Worm (Caenorhabditis elegans): ENCODE data around the gene abu-11.

abu-11 gene

DNA sequence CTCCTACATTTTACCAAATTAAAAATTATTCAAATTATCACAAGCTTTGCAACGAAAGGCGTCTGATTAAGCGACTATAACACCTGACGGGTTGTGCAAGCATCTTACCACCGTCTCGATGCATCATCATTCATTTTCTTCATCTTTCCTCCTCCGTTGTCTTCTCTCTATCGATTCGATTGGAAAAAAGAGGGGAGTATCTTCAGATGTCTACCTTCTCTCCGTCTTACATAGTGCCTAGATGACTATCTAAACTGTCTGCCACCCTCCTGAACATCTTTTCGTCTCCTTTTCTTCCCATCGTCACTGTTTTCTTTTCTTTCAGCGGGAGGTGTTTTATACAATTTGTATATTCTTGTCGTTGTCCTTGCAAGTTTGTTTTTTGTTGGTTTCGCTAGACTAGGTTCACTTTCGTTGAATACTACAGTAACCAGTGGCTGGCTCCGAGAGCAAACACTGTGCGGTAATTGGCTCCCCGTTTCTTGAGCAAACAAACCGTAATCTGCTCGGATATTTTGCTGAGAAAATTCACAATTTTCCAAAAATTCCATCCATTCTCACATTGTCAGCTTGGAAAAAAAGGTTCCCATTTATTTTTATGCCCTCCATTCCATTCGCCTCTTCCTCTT lies 35.0 kb downstream of the abu-11 start (continued):
- TF ChIP-seq cebp-1 (GFP tag; IDR thresholded peaks at IDR 0.05) = no peak
- TF ChIP-seq cebp-1 (tag; optimal IDR thresholded peaks at IDR 0.05) = peak; percentile 16
- no peak for TF ChIP-seq ceh-100 (GFP tag; IDR thresholded peaks at IDR 0.05)

DNA sequence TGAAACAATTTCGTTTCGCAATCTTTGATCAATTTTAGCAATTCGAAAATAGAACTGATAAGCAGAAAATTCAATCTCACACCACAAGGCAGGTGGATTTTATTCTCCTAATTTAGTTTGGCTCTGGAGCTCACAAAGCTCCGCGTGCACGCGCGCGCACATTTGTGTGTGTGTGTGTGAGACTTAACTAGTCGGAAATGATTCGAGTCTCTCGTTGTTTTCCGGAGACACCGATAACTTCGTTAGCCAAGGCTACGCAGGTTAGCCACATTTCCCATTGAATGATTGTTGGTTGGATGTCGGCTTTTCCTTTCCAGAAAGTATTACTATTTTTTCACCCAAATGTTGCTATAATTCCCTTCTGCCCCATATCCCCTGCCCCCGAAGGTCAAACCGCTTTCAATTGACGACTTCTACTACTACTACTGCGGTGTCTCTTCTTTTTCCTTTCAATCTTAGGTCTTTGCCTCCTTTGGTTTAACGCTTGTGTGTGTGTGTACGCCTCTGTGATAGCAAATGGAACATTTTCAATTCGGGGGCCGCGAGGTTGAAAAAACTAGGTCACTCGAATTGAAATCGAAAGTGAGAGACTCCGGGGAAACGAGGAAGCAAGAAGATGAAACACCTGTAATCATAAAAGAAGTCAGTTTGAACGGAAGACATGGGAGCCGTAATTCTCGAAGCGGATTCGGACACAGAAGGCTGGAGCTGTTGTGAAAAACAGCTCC lies 36.2 kb downstream of the abu-11 start:
- no peak for TF ChIP-seq die-1 (tag; optimal IDR thresholded peaks at IDR 0.05)
- no peak for TF ChIP-seq him-1 (tag; optimal IDR thresholded peaks at IDR 0.05)
- peak; percentile 51 for TF ChIP-seq nhr-80 (tag; optimal IDR thresholded peaks at IDR 0.05)
- no peak for TF ChIP-seq tbx-9 (tag; optimal IDR thresholded peaks at IDR 0.05; ENCODE audit: borderline replicate concordance)
- TF ChIP-seq mes-4 (tag; optimal IDR thresholded peaks at IDR 0.05) = no peak

DNA sequence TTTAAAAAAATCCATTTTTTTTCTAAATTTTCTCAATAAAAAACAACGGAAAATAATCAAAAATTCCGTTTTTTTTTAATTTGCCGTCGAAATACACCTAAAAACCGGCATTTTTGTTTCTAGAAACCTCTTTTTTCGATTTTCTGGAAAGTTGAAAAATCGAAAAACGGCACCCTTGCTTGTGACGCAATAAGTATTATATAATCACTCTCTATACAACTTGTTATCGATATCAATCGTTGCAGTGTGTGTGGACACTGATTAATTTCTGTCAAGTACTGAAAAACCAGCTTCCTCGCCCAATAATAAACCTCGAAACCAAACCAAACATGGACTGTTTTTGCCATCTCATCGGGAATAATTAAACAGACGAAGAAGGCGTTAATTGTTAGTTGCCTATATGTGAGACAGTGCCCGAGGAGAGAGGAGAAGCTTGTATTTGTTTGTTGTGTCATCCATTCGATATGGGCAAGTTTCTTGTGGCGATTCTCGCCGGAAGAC lies 37.3 kb downstream of the abu-11 start:
- TF ChIP-seq lir-1 (GFP tag; conservative IDR thresholded peaks at IDR 0.05) (no peak), lin-26 (GFP tag; IDR thresholded peaks at IDR 0.05) (no peak), hrde-1 (tag; optimal IDR thresholded peaks at IDR 0.05; ENCODE audit: borderline replicate concordance) (no peak), bed-2 (GFP tag; IDR thresholded peaks at IDR 0.05) (no peak), nhr-90 (tag; optimal IDR thresholded peaks at IDR 0.05) (no peak), ceh-58 (GFP tag; IDR thresholded peaks at IDR 0.05) (no peak), snpc-1.1 (tag; optimal IDR thresholded peaks at IDR 0.05; ENCODE audit: insufficient read depth) (no peak), atf-7 (tag; optimal IDR thresholded peaks at IDR 0.05) (no peak), ztf-22 (GFP tag; optimal IDR thresholded peaks at IDR 0.05) (no peak), snpc-3.4 (tag; optimal IDR thresholded peaks at IDR 0.05) (no peak), tbx-9 (tag; optimal IDR thresholded peaks at IDR 0.05; ENCODE audit: borderline replicate concordance) (no peak), madf-3 (GFP tag; IDR thresholded peaks at IDR 0.05) (no peak)

DNA sequence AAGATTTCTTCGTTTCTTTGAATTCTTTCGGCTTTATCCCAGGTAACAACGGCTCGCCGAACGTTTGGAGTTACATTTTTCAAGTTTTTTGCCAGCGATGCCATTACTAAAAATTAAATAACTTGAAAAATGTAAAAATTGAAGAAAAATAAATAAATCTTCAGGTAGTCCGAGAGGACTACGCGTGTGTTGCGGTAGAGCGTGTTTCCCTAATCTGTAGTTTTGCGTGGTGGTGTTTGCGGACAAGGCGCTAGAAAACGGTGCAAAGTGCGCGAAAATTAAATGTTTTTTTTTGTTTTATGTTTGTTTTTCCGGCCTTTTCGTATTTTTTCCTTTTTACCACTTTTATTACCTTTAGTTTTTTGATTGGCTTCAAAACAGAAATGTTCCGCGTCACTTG lies 38.5 kb downstream of the abu-11 start, which contains the start of gene mrpl-28:
Gene mrpl-28 (minus strand): TSS at position 106 of the 400 bp plus-strand sequence.
- TF ChIP-seq sdz-38 (tag; optimal IDR thresholded peaks at IDR 0.05) (no peak), D2030.7 (GFP tag; IDR thresholded peaks at IDR 0.05) (peak; percentile 90), tlf-1 (GFP tag; optimal IDR thresholded peaks at IDR 0.05) (peak; percentile 69), dox-1 (GFP tag; IDR thresholded peaks at IDR 0.05) (peak; percentile 87), cebp-2 (GFP tag; IDR thresholded peaks at IDR 0.05) (no peak), egl-44 (GFP tag; IDR thresholded peaks at IDR 0.05) (no peak), chd-7 (tag; optimal IDR thresholded peaks at IDR 0.05) (peak; percentile 46), lsl-1 (GFP tag; optimal IDR thresholded peaks at IDR 0.05) (peak; percentile 58), snpc-3.4 (tag; optimal IDR thresholded peaks at IDR 0.05) (peak; percentile 75), snpc-4 (GFP tag; optimal IDR thresholded peaks at IDR 0.05) (no peak), snpc-4 (tag; optimal IDR thresholded peaks at IDR 0.05) (peak in 3 of 4 experiments; percentile 56 to 72 (median 59)), F10E7.11 (tag; optimal IDR thresholded peaks at IDR 0.05) (no peak), nfya-1 (tag; optimal IDR thresholded peaks at IDR 0.05; ENCODE audit: borderline replicate concordance, insufficient read depth) (no peak), die-1 (tag; optimal IDR thresholded peaks at IDR 0.05) (no peak), egl-18 (GFP tag; IDR thresholded peaks at IDR 0.05) (no peak), hlh-12 (tag; optimal IDR thresholded peaks at IDR 0.05) (no peak), sea-2 (GFP tag; IDR thresholded peaks at IDR 0.05) (no peak), attf-5 (GFP tag; optimal IDR thresholded peaks at IDR 0.05) (peak; percentile 67), lin-26 (GFP tag; IDR thresholded peaks at IDR 0.05) (no peak), ceh-27 (GFP tag; optimal IDR thresholded peaks at IDR 0.05) (peak; percentile 63), T26A5.8 (tag; optimal IDR thresholded peaks at IDR 0.05) (no peak), fkh-3 (tag; optimal IDR thresholded peaks at IDR 0.05) (no peak), ceh-79 (tag; optimal IDR thresholded peaks at IDR 0.05) (no peak), F33H1.4 (GFP tag; IDR thresholded peaks at IDR 0.05) (peak; percentile 55), ceh-100 (GFP tag; IDR thresholded peaks at IDR 0.05) (peak; percentile 76), F57A8.1 (GFP tag; optimal IDR thresholded peaks at IDR 0.05) (no peak), aptf-2 (GFP tag; conservative IDR thresholded peaks at IDR 0.05) (no peak)
